Fruit fly (Drosophila melanogaster) whole organism, prepupa: ENCODE data around the gene RpLP1.

Experiments used
- CG1621 ChIP-seq: fragments of 200-800 bp; sonication (Bioruptor generic); optimal IDR thresholded peaks from 3 replicates; lab custom pipeline; 2018; ENCODE audit warnings: missing biosample characterization, mild to moderate bottlenecking, missing genetic modification characterization
- CG16779 ChIP-seq: fragments of 200-800 bp; sonication (Bioruptor generic); optimal IDR thresholded peaks from 3 replicates; lab custom pipeline; 2017; ENCODE audit warnings: missing biosample characterization, mild to moderate bottlenecking, missing genetic modification characterization
- CG3919 ChIP-seq: fragments of 200-800 bp; sonication (Bioruptor generic); optimal IDR thresholded peaks from 3 replicates; lab custom pipeline; 2016; ENCODE audit warnings: missing biosample characterization, missing genetic modification characterization
- CG4318 ChIP-seq: fragments of 200-800 bp; sonication (Bioruptor generic); optimal IDR thresholded peaks from 3 replicates; lab custom pipeline; 2017; ENCODE audit warnings: missing biosample characterization, mild to moderate bottlenecking, missing genetic modification characterization
- Eip75B ChIP-seq: fragments of 200-800 bp; sonication (Bioruptor generic); optimal IDR thresholded peaks from 3 replicates; lab custom pipeline; 2016; ENCODE audit warnings: missing biosample characterization, missing genetic modification characterization
- Ets96B ChIP-seq: fragments of 200-800 bp; optimal IDR thresholded peaks from 2 replicates; lab custom pipeline; 2019; ENCODE audit warnings: missing biosample characterization, mild to moderate bottlenecking, missing genetic modification characterization, moderate library complexity
- Gug ChIP-seq: fragments of 200-800 bp; sonication (Bioruptor generic); IDR thresholded peaks from 2 replicates; pipeline ENCODE4 v1.3.6; 2022; ENCODE audit warnings: missing biosample characterization, missing genetic modification characterization
- Lpt ChIP-seq: fragments of 200-800 bp; sonication (Bioruptor generic); optimal IDR thresholded peaks from 3 replicates; lab custom pipeline; 2016; ENCODE audit warnings: missing biosample characterization, missing genetic modification characterization
- Sox102F ChIP-seq: fragments of 200-800 bp; sonication (Bioruptor generic); optimal IDR thresholded peaks from 2 replicates; lab custom pipeline; 2016; ENCODE audit warnings: missing biosample characterization, mild to moderate bottlenecking, missing genetic modification characterization
- Sox14 ChIP-seq: fragments of 200-800 bp; sonication (Bioruptor generic); optimal IDR thresholded peaks from 3 replicates; lab custom pipeline; 2016; ENCODE audit warnings: missing biosample characterization, missing genetic modification characterization

DNA sequence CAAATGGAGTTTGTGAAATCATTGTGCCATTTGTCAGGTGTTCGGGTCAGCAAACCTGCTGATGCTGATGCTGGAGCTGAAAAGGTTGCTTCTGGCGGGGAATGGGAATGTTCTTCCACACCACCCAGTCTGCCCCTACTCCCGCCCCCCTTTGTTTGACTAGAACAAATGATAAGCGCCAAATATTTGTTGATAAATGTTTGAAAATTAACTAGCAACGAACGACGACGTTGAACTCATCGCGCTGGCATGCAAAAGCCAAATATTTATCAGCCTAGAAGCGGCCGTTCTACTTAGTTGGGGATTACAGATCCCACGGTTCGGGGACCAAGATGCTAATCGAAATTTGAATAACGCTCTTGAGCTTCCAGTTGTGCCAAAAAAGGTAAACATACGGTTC lies 5.7 kb downstream of the RpLP1 start:
- TF ChIP-seq Eip75B (GFP tag; lab: Kevin White, UChicago) (no peak), CG1621 (tag; lab: Kevin White, UChicago) (no peak), Ets96B (no peak), Sox102F (GFP tag; lab: Kevin White, UChicago) (no peak), Lpt (GFP tag; lab: Kevin White, UChicago) (no peak), CG4318 (no peak), CG3919 (GFP tag; lab: Kevin White, UChicago) (no peak), CG16779 (tag; lab: Kevin White, UChicago) (no peak), Gug (no peak), Sox14 (GFP tag; lab: Kevin White, UChicago) (no peak)
